Worm (Caenorhabditis elegans): ENCODE measurements around the gene glr-1.

The glr-1 gene

ce11 chrIII:8628405-8628982, 40.1 kb upstream of the glr-1 start, which contains the start of the genes polk-1 and gpr-1 (continued):
- no peak for TF ChIP-seq nhr-77 (tag; optimal IDR thresholded peaks at IDR 0.05)
- TF ChIP-seq nhr-76 (tag; optimal IDR thresholded peaks at IDR 0.05) = no peak
- no peak for TF ChIP-seq ceh-82 (tag; optimal IDR thresholded peaks at IDR 0.05)
- no peak for TF ChIP-seq C34B4.2 (tag; optimal IDR thresholded peaks at IDR 0.05)
- no peak for TF ChIP-seq nhr-28 (tag; optimal IDR thresholded peaks at IDR 0.05)
- TF ChIP-seq hlh-17 (GFP tag; optimal IDR thresholded peaks at IDR 0.05; ENCODE audit: borderline replicate concordance) = no peak
- no peak for TF ChIP-seq unc-98 (GFP tag; IDR thresholded peaks at IDR 0.05)
- peak; percentile 79 for TF ChIP-seq F16B12.6 (tag; optimal IDR thresholded peaks at IDR 0.05)
- TF ChIP-seq unc-30 (tag; optimal IDR thresholded peaks at IDR 0.05) = no peak
- TF ChIP-seq rnt-1 (tag; optimal IDR thresholded peaks at IDR 0.05) = no peak
- TF ChIP-seq aha-1 (tag; optimal IDR thresholded peaks at IDR 0.05) = no peak
- no peak for TF ChIP-seq sup-37 (GFP tag; optimal IDR thresholded peaks at IDR 0.05)
- no peak for TF ChIP-seq nhr-71 (tag; optimal IDR thresholded peaks at IDR 0.05)
- no peak for TF ChIP-seq lin-14 (GFP tag; optimal IDR thresholded peaks at IDR 0.05)
- TF ChIP-seq vab-15 (tag; optimal IDR thresholded peaks at IDR 0.05) = no peak
- TF ChIP-seq dpl-1 (GFP tag; optimal IDR thresholded peaks at IDR 0.05) = peak; percentile 74 to 86 (median 81)
- no peak for TF ChIP-seq hpl-2 (GFP tag; optimal IDR thresholded peaks at IDR 0.05)
- TF ChIP-seq efl-1 (optimal IDR thresholded peaks at IDR 0.05) = peak; percentile 80 to 83
- TF ChIP-seq efl-1 (GFP tag; optimal IDR thresholded peaks at IDR 0.05 in 1 of 2) = peak; percentile 85 to 98
- TF ChIP-seq lin-15B (tag; optimal IDR thresholded peaks at IDR 0.05) = peak; percentile 36
- TF ChIP-seq dsc-1 (tag; optimal IDR thresholded peaks at IDR 0.05) = no peak
- TF ChIP-seq irx-1 (tag; optimal IDR thresholded peaks at IDR 0.05) = no peak
- TF ChIP-seq C16A3.4 (tag; optimal IDR thresholded peaks at IDR 0.05) = peak; percentile 25
- TF ChIP-seq hlh-4 (tag; optimal IDR thresholded peaks at IDR 0.05) = no peak
- no peak for TF ChIP-seq lir-3 (tag; optimal IDR thresholded peaks at IDR 0.05; ENCODE audit: poor library complexity)
- TF ChIP-seq ama-1 (optimal IDR thresholded peaks at IDR 0.05) = no peak
- no peak for TF ChIP-seq elt-3 (tag; optimal IDR thresholded peaks at IDR 0.05)
- TF ChIP-seq ztf-11 (tag; optimal IDR thresholded peaks at IDR 0.05) = no peak
- no peak for TF ChIP-seq ceh-63 (GFP tag; optimal IDR thresholded peaks at IDR 0.05)
- TF ChIP-seq nhr-85 (tag) = no peak
- TF ChIP-seq unc-86 (tag; optimal IDR thresholded peaks at IDR 0.05) = no peak
- TF ChIP-seq nhr-90 (tag; optimal IDR thresholded peaks at IDR 0.05; ENCODE audit: poor library complexity) = no peak
- peak; percentile 22 for TF ChIP-seq snu-23 (GFP tag; optimal IDR thresholded peaks at IDR 0.05)
- TF ChIP-seq blmp-1 (tag; optimal IDR thresholded peaks at IDR 0.05) = peak; percentile 23
- TF ChIP-seq pag-3 (tag; optimal IDR thresholded peaks at IDR 0.05; ENCODE audit: borderline replicate concordance, insufficient read depth) = no peak
- peak; percentile 29 to 52 for TF ChIP-seq lsy-2 (tag; optimal IDR thresholded peaks at IDR 0.05)
- TF ChIP-seq mef-2 (tag; optimal IDR thresholded peaks at IDR 0.05) = no peak

DNA sequence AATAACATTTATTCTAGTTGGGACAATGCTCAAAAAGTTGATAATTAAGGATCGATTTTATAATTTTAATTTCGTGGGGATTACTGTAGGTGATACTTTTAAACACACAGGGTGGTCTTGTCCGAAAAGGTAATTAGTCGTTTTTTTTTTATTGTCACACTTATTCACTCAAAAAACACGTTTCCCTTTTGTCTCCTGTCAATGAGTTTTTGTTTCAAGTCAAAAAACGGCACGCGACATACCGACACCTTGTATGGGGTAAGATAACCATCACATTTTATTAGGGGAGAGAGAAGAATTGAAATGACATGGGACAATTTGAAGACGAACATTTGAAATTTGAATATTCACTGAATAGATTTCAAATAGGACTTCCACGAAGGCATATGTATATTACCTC, 36.7 kb upstream of the glr-1 start:
- TF ChIP-seq efl-1 (optimal IDR thresholded peaks at IDR 0.05) (no peak), efl-1 (GFP tag; optimal IDR thresholded peaks at IDR 0.05 in 1 of 2) (peak in 1 of 2 experiments; percentile 46), unc-86 (tag; optimal IDR thresholded peaks at IDR 0.05) (no peak)

- no peak for TF ChIP-seq hlh-17 (GFP tag; optimal IDR thresholded peaks at IDR 0.05; ENCODE audit: borderline replicate concordance)
- no peak for TF ChIP-seq dsc-1 (tag; optimal IDR thresholded peaks at IDR 0.05)
Measured at ce11 chrIII:8622435-8622834, 34.0 kb upstream of the glr-1 start, which contains the start of gene ceh-16. TSS of gene ceh-16 (plus strand) at chrIII:8622735.

DNA sequence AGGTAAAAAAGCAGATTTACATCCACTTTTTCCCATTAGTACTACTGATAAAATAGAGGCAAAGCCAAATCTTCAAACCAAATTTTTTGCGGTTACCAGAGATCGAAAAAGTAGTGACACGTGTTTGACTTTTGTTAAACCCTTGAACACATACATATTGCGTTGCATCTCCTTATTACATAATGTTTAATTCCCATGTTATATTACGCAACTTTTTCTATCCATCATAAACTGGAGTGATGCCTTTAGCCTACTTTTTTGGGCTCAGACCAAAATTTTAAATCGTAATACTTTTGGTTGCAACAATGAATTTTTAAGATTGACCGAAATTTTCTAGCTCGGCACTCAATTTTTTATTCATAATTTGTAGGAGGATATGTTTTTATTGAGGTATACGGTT, 33.5 kb upstream of the glr-1 start:
- TF ChIP-seq tbx-2 (tag; optimal IDR thresholded peaks at IDR 0.05) (no peak), efl-3 (GFP tag; optimal IDR thresholded peaks at IDR 0.05) (no peak), blmp-1 (tag; optimal IDR thresholded peaks at IDR 0.05) (no peak), mab-9 (GFP tag; IDR thresholded peaks at IDR 0.05) (no peak), snpc-4 (tag; optimal IDR thresholded peaks at IDR 0.05) (no peak), isw-1 (GFP tag; IDR thresholded peaks at IDR 0.05) (no peak), aly-2 (tag; optimal IDR thresholded peaks at IDR 0.05) (no peak), nhr-71 (tag; optimal IDR thresholded peaks at IDR 0.05) (no peak), egl-13 (tag; optimal IDR thresholded peaks at IDR 0.05) (no peak), Y116A8C.19 (tag; optimal IDR thresholded peaks at IDR 0.05; ENCODE audit: borderline replicate concordance) (no peak)

Data from whole organism, L1 larva.